Worm (Caenorhabditis elegans) whole organism, midembryonic: ENCODE measurements around the gene Y43F8C.6.

ENCODE experiments used
- cog-1 ChIP-seq: sonication (generic microtip); optimal IDR thresholded peaks from 2 replicates; lab custom pipeline; 2016; ENCODE audit warnings: missing genetic modification characterization, missing compliant biosample characterization
- flt-1 ChIP-seq: fragments of 200-800 bp; sonication (Bioruptor generic); IDR thresholded peaks from 2 replicates; pipeline ENCODE4 v1.3.6; 2022; ENCODE audit warnings: missing genetic modification characterization, missing compliant biosample characterization
- ztf-29 ChIP-seq: fragments of 200-800 bp; sonication (Bioruptor generic); IDR thresholded peaks from 2 replicates; pipeline ENCODE4 v1.3.6; 2022; ENCODE audit warnings: missing genetic modification reagents, missing genetic modification characterization, missing compliant biosample characterization

DNA sequence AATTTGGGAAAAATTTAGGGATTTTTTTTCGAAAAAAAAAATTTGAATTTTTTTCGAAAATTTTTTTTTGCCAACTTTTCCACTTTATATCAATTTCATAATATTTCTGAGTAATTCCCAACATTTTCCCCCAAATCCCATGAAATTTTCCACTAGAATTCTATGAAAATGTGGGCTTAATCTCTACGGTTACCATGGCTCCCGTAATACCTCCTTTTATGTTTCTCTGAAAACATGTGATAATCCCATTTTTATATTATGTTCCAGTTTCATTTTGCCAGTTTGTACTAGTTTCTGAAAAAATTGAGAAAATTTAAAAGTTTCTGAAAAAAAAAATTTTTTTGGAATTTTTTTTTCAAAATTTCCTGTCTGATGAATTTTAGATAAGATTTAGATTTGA, 27.5 kb upstream of the Y43F8C.6 start:
- TF ChIP-seq cog-1 (tag; lab: Kevin White, UChicago) = no peak
- no peak for TF ChIP-seq flt-1 (GFP tag; lab: Robert Waterston, UW)
- no peak for TF ChIP-seq ztf-29 (GFP tag; lab: Robert Waterston, UW)
